Worm (Caenorhabditis elegans): ENCODE data around the gene rrf-3.

The rrf-3 gene

DNA sequence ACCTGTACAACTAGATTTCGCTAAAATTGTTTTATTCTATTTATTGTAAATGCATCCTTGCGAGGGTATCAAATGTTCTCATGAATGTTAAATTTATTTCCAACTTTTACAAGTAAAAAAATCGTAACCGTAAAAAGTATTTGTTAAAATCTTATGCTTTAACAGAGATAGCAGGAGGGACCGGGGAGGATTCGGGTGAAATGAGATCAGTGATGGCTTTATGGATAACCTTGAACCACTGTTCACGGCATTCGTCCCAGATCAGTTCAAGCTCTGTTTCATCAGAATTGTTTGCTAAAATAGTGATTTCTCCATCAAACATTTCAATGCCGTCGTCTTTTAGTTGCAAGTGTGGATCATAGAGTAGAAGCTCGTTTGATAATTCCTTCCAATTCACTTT is 21.1 kb upstream of the rrf-3 start:
- TF ChIP-seq nhr-11 (tag; optimal IDR thresholded peaks at IDR 0.05) (no peak), egl-13 (tag; optimal IDR thresholded peaks at IDR 0.05) (no peak), skn-1 (tag; optimal IDR thresholded peaks at IDR 0.05) (no peak), mep-1 (tag; optimal IDR thresholded peaks at IDR 0.05) (no peak), nhr-90 (tag; optimal IDR thresholded peaks at IDR 0.05; ENCODE audit: poor library complexity) (no peak), F16B12.6 (tag; optimal IDR thresholded peaks at IDR 0.05) (no peak), pqm-1 (tag; optimal IDR thresholded peaks at IDR 0.05) (no peak), ets-5 (GFP tag; IDR thresholded peaks at IDR 0.05) (no peak), unc-62 (GFP tag; optimal IDR thresholded peaks at IDR 0.05) (no peak), C34B4.2 (tag; optimal IDR thresholded peaks at IDR 0.05) (no peak), zag-1 (tag; optimal IDR thresholded peaks at IDR 0.05) (no peak), nhr-84 (tag; optimal IDR thresholded peaks at IDR 0.05) (no peak), mdl-1 (tag; optimal IDR thresholded peaks at IDR 0.05) (no peak), hlh-17 (GFP tag; optimal IDR thresholded peaks at IDR 0.05; ENCODE audit: borderline replicate concordance) (no peak), C16A3.4 (tag; optimal IDR thresholded peaks at IDR 0.05) (no peak), lin-39 (tag; optimal IDR thresholded peaks at IDR 0.05) (no peak), unc-130 (tag; optimal IDR thresholded peaks at IDR 0.05) (no peak), ceh-63 (GFP tag; optimal IDR thresholded peaks at IDR 0.05) (no peak), dsc-1 (tag; optimal IDR thresholded peaks at IDR 0.05) (no peak), ztf-11 (tag; optimal IDR thresholded peaks at IDR 0.05) (no peak)

DNA sequence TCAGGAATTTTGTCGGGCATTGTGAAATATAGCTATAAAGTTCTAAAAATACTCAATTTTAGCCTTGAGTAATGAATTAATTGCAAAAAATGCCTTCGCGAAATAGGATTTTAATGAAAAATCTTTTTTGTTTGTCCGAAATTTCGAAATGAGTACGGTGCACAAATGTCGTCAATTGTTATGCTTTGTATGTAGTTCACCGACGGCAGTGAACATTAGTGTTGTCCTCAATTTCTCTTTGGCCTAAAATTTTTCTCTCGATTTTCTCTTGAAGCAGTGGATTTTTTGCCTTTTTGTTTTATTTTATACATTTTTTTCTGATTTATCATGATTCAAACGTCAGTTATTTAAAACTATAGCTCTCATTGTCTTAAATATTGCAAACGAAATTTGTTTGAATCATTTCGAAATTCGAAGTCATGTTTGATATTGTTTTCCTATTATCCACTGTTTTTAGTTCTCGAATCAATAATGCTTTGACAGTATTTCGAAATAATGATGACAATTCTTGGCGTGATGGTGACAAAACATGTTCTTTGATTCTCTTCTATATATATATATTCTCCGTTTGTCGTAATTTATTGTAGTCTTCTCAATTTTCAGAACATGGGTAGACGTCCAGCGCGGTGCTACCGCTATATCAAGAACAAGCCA is 18.9 kb upstream of the rrf-3 start, which contains the start of the genes ints-11 and rpl-10:
TSS of gene ints-11 (minus strand) at position 201 of the 654 bp plus-strand sequence.
TSS of gene rpl-10 (plus strand) at position 604 of the 654 bp plus-strand sequence.
- TF ChIP-seq lin-39 (tag; optimal IDR thresholded peaks at IDR 0.05), result no peak
- TF ChIP-seq blmp-1 (tag; optimal IDR thresholded peaks at IDR 0.05), result peak; percentile 66
- peak in 1 of 2 experiments; percentile 29 for TF ChIP-seq mdl-1 (tag; optimal IDR thresholded peaks at IDR 0.05)
- TF ChIP-seq lsy-2 (tag; optimal IDR thresholded peaks at IDR 0.05), result peak; percentile 89 to 98
- peak; percentile 56 for TF ChIP-seq skn-1 (tag; optimal IDR thresholded peaks at IDR 0.05)
- TF ChIP-seq nhr-12 (tag; optimal IDR thresholded peaks at IDR 0.05), result no peak
- peak; percentile 27 for TF ChIP-seq nhr-20 (tag; optimal IDR thresholded peaks at IDR 0.05)
- TF ChIP-seq irx-1 (tag; optimal IDR thresholded peaks at IDR 0.05), result no peak
- TF ChIP-seq aly-2 (tag; optimal IDR thresholded peaks at IDR 0.05), result no peak
- TF ChIP-seq mef-2 (tag; optimal IDR thresholded peaks at IDR 0.05), result no peak
- no peak for TF ChIP-seq dsc-1 (tag; optimal IDR thresholded peaks at IDR 0.05)
- no peak for TF ChIP-seq zag-1 (tag; optimal IDR thresholded peaks at IDR 0.05)
- no peak for TF ChIP-seq tlp-1 (tag; optimal IDR thresholded peaks at IDR 0.05)
- peak; percentile 73 for TF ChIP-seq snu-23 (GFP tag; optimal IDR thresholded peaks at IDR 0.05)
- TF ChIP-seq efl-1 (optimal IDR thresholded peaks at IDR 0.05), result peak; percentile 67 to 74
- peak; percentile 70 to 90 for TF ChIP-seq efl-1 (GFP tag; optimal IDR thresholded peaks at IDR 0.05 in 1 of 2)
- TF ChIP-seq mep-1 (tag; optimal IDR thresholded peaks at IDR 0.05), result peak; percentile 72
- no peak for TF ChIP-seq fkh-10 (GFP tag; optimal IDR thresholded peaks at IDR 0.05)
- peak; percentile 41 for TF ChIP-seq nhr-47 (tag; optimal IDR thresholded peaks at IDR 0.05)
- TF ChIP-seq nhr-11 (tag; optimal IDR thresholded peaks at IDR 0.05), result no peak
- no peak for TF ChIP-seq ets-5 (GFP tag; IDR thresholded peaks at IDR 0.05)
- no peak for TF ChIP-seq pqm-1 (tag; optimal IDR thresholded peaks at IDR 0.05)
- no peak for TF ChIP-seq ztf-4 (tag; optimal IDR thresholded peaks at IDR 0.05)
- TF ChIP-seq nhr-71 (tag; optimal IDR thresholded peaks at IDR 0.05), result peak; percentile 65
- no peak for TF ChIP-seq ama-1 (optimal IDR thresholded peaks at IDR 0.05)
- no peak for TF ChIP-seq zip-4 (GFP tag; optimal IDR thresholded peaks at IDR 0.05)
- peak; percentile 41 for TF ChIP-seq C04F5.9 (tag; optimal IDR thresholded peaks at IDR 0.05)
- TF ChIP-seq elt-2 (tag; optimal IDR thresholded peaks at IDR 0.05), result no peak
- peak; percentile 79 to 83 for TF ChIP-seq lin-35 (GFP tag; optimal IDR thresholded peaks at IDR 0.05)
- TF ChIP-seq nhr-28 (tag; optimal IDR thresholded peaks at IDR 0.05), result no peak
- TF ChIP-seq mab-9 (GFP tag; IDR thresholded peaks at IDR 0.05), result no peak
- TF ChIP-seq snpc-4 (tag; optimal IDR thresholded peaks at IDR 0.05), result no peak
- TF ChIP-seq nhr-85 (tag), result peak; percentile 72
- no peak for TF ChIP-seq hlh-17 (GFP tag; optimal IDR thresholded peaks at IDR 0.05; ENCODE audit: borderline replicate concordance)
- no peak for TF ChIP-seq alr-1 (tag; optimal IDR thresholded peaks at IDR 0.05; ENCODE audit: borderline replicate concordance)
- no peak for TF ChIP-seq sox-4 (tag; optimal IDR thresholded peaks at IDR 0.05)
- TF ChIP-seq sup-37 (GFP tag; optimal IDR thresholded peaks at IDR 0.05), result no peak
- TF ChIP-seq nhr-19 (GFP tag; conservative IDR thresholded peaks at IDR 0.05), result 0 out of 2 replicates have a peak, but pooled peaks have one; percentile 23
- peak; percentile 48 for TF ChIP-seq xbp-1 (tag; optimal IDR thresholded peaks at IDR 0.05)
- no peak for TF ChIP-seq ceh-90 (tag; optimal IDR thresholded peaks at IDR 0.05)
- TF ChIP-seq unc-130 (tag; optimal IDR thresholded peaks at IDR 0.05), result peak; percentile 58
- no peak for TF ChIP-seq nhr-76 (tag; optimal IDR thresholded peaks at IDR 0.05)
